Fruit fly (Drosophila melanogaster) whole organism, embryonic: Measurements from ENCODE around the gene CG13623.

Experiments
- BEAF-32 ChIP-seq: fragments of 200-800 bp; sonication (Bioruptor generic); optimal IDR thresholded peaks from 3 replicates; lab custom pipeline; 2017; ENCODE audit warnings: missing biosample characterization, missing genetic modification characterization, mild to moderate bottlenecking, moderate library complexity, missing genetic modification reagents
- Bgb ChIP-seq: fragments of 200-800 bp; sonication (Bioruptor generic); IDR thresholded peaks from 2 replicates; pipeline ENCODE4 v1.3.6; 2022; ENCODE audit warnings: missing biosample characterization, missing genetic modification characterization; ENCODE audit not compliant: partially characterized antibody
- CG10267 ChIP-seq: fragments of 200-800 bp; sonication (Bioruptor generic); optimal IDR thresholded peaks from 2 replicates; lab custom pipeline; 2018; ENCODE audit warnings: missing biosample characterization, mild to moderate bottlenecking, missing genetic modification characterization, moderate library complexity
- CG12942 ChIP-seq: fragments of 200-800 bp; sonication (Bioruptor generic); optimal IDR thresholded peaks from 3 replicates; lab custom pipeline; 2016; ENCODE audit warnings: missing biosample characterization, missing genetic modification characterization
- CG13287 ChIP-seq: fragments of 200-800 bp; sonication (Bioruptor generic); IDR thresholded peaks from 2 replicates; pipeline ENCODE4 v1.3.6; 2022; ENCODE audit warnings: missing biosample characterization, missing genetic modification characterization; ENCODE audit not compliant: partially characterized antibody
- CG14710 ChIP-seq: fragments of 200-800 bp; sonication (Bioruptor generic); optimal IDR thresholded peaks from 3 replicates; lab custom pipeline; 2019; ENCODE audit warnings: missing biosample characterization, mild to moderate bottlenecking, missing genetic modification characterization, moderate library complexity
- CG15514 ChIP-seq: fragments of 200-800 bp; sonication (Bioruptor generic); optimal IDR thresholded peaks from 3 replicates; lab custom pipeline; 2017; ENCODE audit warnings: missing biosample characterization, missing genetic modification characterization, mild to moderate bottlenecking, moderate library complexity, missing genetic modification reagents
- CG16813 ChIP-seq: fragments of 200-800 bp; sonication (Bioruptor generic); IDR thresholded peaks from 3 replicates; pipeline ENCODE4 v1.3.6; 2022; ENCODE audit warnings: missing biosample characterization, missing genetic modification characterization; ENCODE audit not compliant: partially characterized antibody
- CG17385 ChIP-seq: fragments of 200-800 bp; sonication (Bioruptor generic); optimal IDR thresholded peaks from 3 replicates; lab custom pipeline; 2018; ENCODE audit warnings: missing biosample characterization, mild to moderate bottlenecking, missing genetic modification characterization
- CG2116 ChIP-seq: fragments of 200-800 bp; sonication (Bioruptor generic); optimal IDR thresholded peaks from 3 replicates; lab custom pipeline; 2018; ENCODE audit warnings: missing biosample characterization, mild to moderate bottlenecking, missing genetic modification characterization
- CG31441 ChIP-seq: fragments of 200-800 bp; sonication (Bioruptor generic); IDR thresholded peaks from 2 replicates; pipeline ENCODE4 v1.3.6; 2022; ENCODE audit warnings: missing biosample characterization, missing genetic modification characterization
- CG32767 ChIP-seq: fragments of 200-800 bp; sonication (Bioruptor generic); IDR thresholded peaks from 2 replicates; pipeline ENCODE4 v1.3.6; 2022; ENCODE audit warnings: missing biosample characterization, missing genetic modification characterization
- CG34224 ChIP-seq: fragments of 200-800 bp; sonication (Bioruptor generic); IDR thresholded peaks from 3 replicates; pipeline ENCODE4 v1.3.6; 2022; ENCODE audit warnings: missing biosample characterization, missing genetic modification characterization; ENCODE audit not compliant: partially characterized antibody
- CG4617 ChIP-seq: fragments of 200-800 bp; sonication (Bioruptor generic); optimal IDR thresholded peaks from 3 replicates; lab custom pipeline; 2016; ENCODE audit warnings: missing biosample characterization, missing genetic modification characterization, borderline replicate concordance
- CG6791 ChIP-seq: fragments of 200-800 bp; sonication (Bioruptor generic); IDR thresholded peaks from 3 replicates; pipeline ENCODE4 v1.3.6; 2022; ENCODE audit warnings: missing biosample characterization, missing genetic modification characterization; ENCODE audit not compliant: partially characterized antibody
- CG8359 ChIP-seq: fragments of 200-800 bp; sonication (Bioruptor generic); optimal IDR thresholded peaks from 2 replicates; lab custom pipeline; 2017; ENCODE audit warnings: missing biosample characterization, mild to moderate bottlenecking, missing genetic modification characterization, borderline replicate concordance
- CG8924 ChIP-seq: fragments of 200-800 bp; optimal IDR thresholded peaks from 3 replicates; lab custom pipeline; 2019; ENCODE audit warnings: missing biosample characterization, mild to moderate bottlenecking, missing genetic modification characterization, moderate library complexity
- CG9797 ChIP-seq: fragments of 200-800 bp; sonication (Bioruptor generic); optimal IDR thresholded peaks from 3 replicates; lab custom pipeline; 2018; ENCODE audit warnings: missing biosample characterization, mild to moderate bottlenecking, missing genetic modification characterization
- Dp ChIP-seq: fragments of 200-800 bp; sonication (Bioruptor generic); optimal IDR thresholded peaks from 2 replicates; lab custom pipeline; 2018; ENCODE audit warnings: missing biosample characterization, mild to moderate bottlenecking, missing genetic modification characterization, moderate library complexity
- Dref ChIP-seq: fragments of 200-800 bp; sonication (Bioruptor generic); IDR thresholded peaks from 2 replicates; pipeline ENCODE4 v1.3.6; 2022; ENCODE audit warnings: missing biosample characterization, missing genetic modification characterization
- Eip74EF ChIP-seq, 2 experiments: fragments of 200-800 bp in 1 of 2; fragments of >200 bp in 1 of 2; sonication (Bioruptor generic) in 1 of 2; optimal IDR thresholded peaks; 2 replicates each; lab custom pipeline; 2017 to 2019; ENCODE audit warnings: missing biosample characterization in 2 of 2, missing genetic modification characterization in 2 of 2, mild to moderate bottlenecking in 1 of 2, moderate library complexity in 1 of 2
- Ets97D ChIP-seq: fragments of 200-800 bp; sonication (Bioruptor generic); optimal IDR thresholded peaks from 3 replicates; lab custom pipeline; 2016; ENCODE audit warnings: missing biosample characterization, missing genetic modification characterization
- GATAe ChIP-seq: fragments of 200-800 bp; sonication (Bioruptor generic); conservative IDR thresholded peaks from 2 replicates; pipeline ENCODE4 v1.3.6; 2022; ENCODE audit warnings: missing biosample characterization, missing genetic modification characterization
- MESR4 ChIP-seq: fragments of 200-800 bp; sonication (Bioruptor generic); optimal IDR thresholded peaks from 2 replicates; lab custom pipeline; 2018; ENCODE audit warnings: missing biosample characterization, mild to moderate bottlenecking, missing genetic modification characterization, moderate library complexity
- NC2β ChIP-seq: fragments of 200-800 bp; sonication (Bioruptor generic); optimal IDR thresholded peaks from 2 replicates; lab custom pipeline; 2016; ENCODE audit warnings: missing biosample characterization, missing genetic modification characterization
- Scr ChIP-seq: fragments of 200-800 bp; sonication (Bioruptor generic); IDR thresholded peaks from 2 replicates; pipeline ENCODE4 v1.3.6; 2022; ENCODE audit warnings: missing biosample characterization, missing genetic modification characterization; ENCODE audit not compliant: partially characterized antibody
- Sry-δ ChIP-seq: fragments of 200-800 bp; sonication (Bioruptor generic); optimal IDR thresholded peaks from 2 replicates; lab custom pipeline; 2016; ENCODE audit warnings: missing biosample characterization, missing genetic modification characterization
- Xbp1 ChIP-seq: fragments of 200-800 bp; sonication (Bioruptor generic); optimal IDR thresholded peaks from 3 replicates; lab custom pipeline; 2016; ENCODE audit warnings: missing biosample characterization, mild to moderate bottlenecking, missing genetic modification characterization
- YL-1 ChIP-seq: fragments of 200-800 bp; sonication (Bioruptor generic); optimal IDR thresholded peaks from 3 replicates; lab custom pipeline; 2017; ENCODE audit warnings: missing biosample characterization, mild to moderate bottlenecking, missing genetic modification characterization
- chinmo ChIP-seq: fragments of 200-800 bp; sonication (Bioruptor generic); IDR thresholded peaks from 4 replicates; pipeline ENCODE4 v1.3.6; 2022; ENCODE audit warnings: missing biosample characterization, missing genetic modification characterization; ENCODE audit not compliant: partially characterized antibody
- crp ChIP-seq, 2 experiments: fragments of 200-800 bp; sonication (Bioruptor generic); optimal IDR thresholded peaks; 2 replicates in 1 of 2; 3 replicates in 1 of 2; lab custom pipeline; 2017; ENCODE audit warnings: missing biosample characterization in 2 of 2, missing genetic modification characterization in 2 of 2, mild to moderate bottlenecking in 1 of 2, moderate library complexity in 1 of 2
- dmrt11E ChIP-seq: fragments of 200-800 bp; sonication (Bioruptor generic); optimal IDR thresholded peaks from 3 replicates; lab custom pipeline; 2018; ENCODE audit warnings: missing biosample characterization, mild to moderate bottlenecking, missing genetic modification characterization, moderate library complexity
- ftz-f1 ChIP-seq: fragments of 200-800 bp; sonication (Bioruptor generic); optimal IDR thresholded peaks from 2 replicates; lab custom pipeline; 2016; ENCODE audit warnings: missing biosample characterization, missing genetic modification characterization
- gfzf ChIP-seq: fragments of 200-800 bp; sonication (Bioruptor generic); optimal IDR thresholded peaks from 2 replicates; lab custom pipeline; 2016; ENCODE audit warnings: missing biosample characterization, mild to moderate bottlenecking, missing genetic modification characterization, moderate library complexity
- ham ChIP-seq: fragments of 200-800 bp; sonication (Bioruptor generic); IDR thresholded peaks from 2 replicates; pipeline ENCODE4 v1.3.6; 2022; ENCODE audit warnings: missing biosample characterization, missing genetic modification characterization
- hbn ChIP-seq: fragments of 200-800 bp; sonication (Bioruptor generic); IDR thresholded peaks from 2 replicates; pipeline ENCODE4 v1.3.6; 2022; ENCODE audit warnings: missing biosample characterization, missing genetic modification characterization; ENCODE audit not compliant: partially characterized antibody
- luna ChIP-seq: fragments of 200-800 bp; sonication (Bioruptor generic); optimal IDR thresholded peaks from 2 replicates; lab custom pipeline; 2016; ENCODE audit warnings: missing biosample characterization, missing genetic modification characterization
- pros ChIP-seq: fragments of 200-800 bp; sonication (Bioruptor generic); optimal IDR thresholded peaks from 3 replicates; lab custom pipeline; 2019; ENCODE audit warnings: missing biosample characterization, mild to moderate bottlenecking, missing genetic modification characterization, moderate library complexity
- pzg ChIP-seq: fragments of 200-800 bp; sonication (Bioruptor generic); optimal IDR thresholded peaks from 3 replicates; lab custom pipeline; 2018; ENCODE audit warnings: missing biosample characterization, mild to moderate bottlenecking, missing genetic modification characterization, moderate library complexity
- ranshi ChIP-seq: fragments of 200-800 bp; sonication (Bioruptor generic); IDR thresholded peaks from 2 replicates; pipeline ENCODE4 v1.3.6; 2022; ENCODE audit warnings: missing biosample characterization, missing genetic modification characterization
- sd ChIP-seq: fragments of 200-800 bp; sonication (Bioruptor generic); optimal IDR thresholded peaks from 3 replicates; lab custom pipeline; 2018; ENCODE audit warnings: missing biosample characterization, mild to moderate bottlenecking, missing genetic modification characterization, moderate library complexity
- sens ChIP-seq: fragments of 200-800 bp; sonication (Bioruptor generic); peaks from one replicate; lab custom pipeline; 2016; ENCODE audit warnings: missing biosample characterization, missing genetic modification characterization
- unc-4 ChIP-seq: fragments of 200-800 bp; sonication (Bioruptor generic); IDR thresholded peaks from 2 replicates; pipeline ENCODE4 v1.3.6; 2022; ENCODE audit warnings: missing biosample characterization, missing genetic modification characterization; ENCODE audit not compliant: partially characterized antibody
- vnd ChIP-seq: fragments of 200-800 bp; sonication (Bioruptor generic); IDR thresholded peaks from 3 replicates; pipeline ENCODE4 v1.3.6; 2022; ENCODE audit warnings: missing biosample characterization, missing genetic modification characterization; ENCODE audit not compliant: partially characterized antibody
- wor ChIP-seq: fragments of 200-800 bp; sonication (Bioruptor generic); IDR thresholded peaks from 2 replicates; pipeline ENCODE4 v1.3.6; 2022; ENCODE audit warnings: missing biosample characterization, missing genetic modification characterization
- zen2 ChIP-seq: fragments of 200-800 bp; sonication (Bioruptor generic); IDR thresholded peaks from 3 replicates; pipeline ENCODE4 v1.3.6; 2022; ENCODE audit warnings: missing biosample characterization, missing genetic modification characterization; ENCODE audit not compliant: partially characterized antibody
- zfh2 ChIP-seq: fragments of 200-800 bp; sonication (Bioruptor generic); optimal IDR thresholded peaks from 2 replicates; lab custom pipeline; 2016; ENCODE audit warnings: missing biosample characterization, missing genetic modification characterization

Gene CG13623

DNA sequence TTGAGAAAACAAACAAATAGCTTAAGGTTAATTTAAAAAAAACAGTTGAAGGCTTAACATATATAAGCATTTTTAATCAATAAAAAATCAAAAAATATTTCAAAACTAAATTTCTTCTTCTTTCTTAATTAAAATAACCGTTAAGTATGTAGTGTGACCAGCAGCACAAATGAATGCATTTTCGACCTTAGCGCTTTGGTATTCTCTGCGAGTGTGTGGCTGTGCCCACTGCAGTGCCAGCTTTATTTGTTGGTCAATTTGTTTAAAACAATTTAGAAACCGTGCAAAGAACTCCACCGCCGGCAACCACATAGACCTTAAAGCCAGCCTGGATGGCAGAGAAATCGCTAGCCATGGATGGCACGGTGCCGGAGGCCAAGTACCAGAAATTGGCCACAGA is 2.5 kb downstream of the CG13623 start, which contains the start of gene CG6607 (continued):
- TF ChIP-seq crp (GFP tag; optimal IDR thresholded peaks at IDR 0.05; lab: Kevin White, UChicago), result peak in 1 of 2 experiments; percentile 54
- peak; percentile 10 for TF ChIP-seq Sry-δ
- TF ChIP-seq YL-1 (GFP tag; lab: Kevin White, UChicago), result peak; percentile 54
- TF ChIP-seq zfh2, result no peak
- TF ChIP-seq CG32767 (GFP tag; lab: Robert Waterston, UW), result no peak
- TF ChIP-seq Eip74EF (GFP tag; optimal IDR thresholded peaks at IDR 0.05; lab: Kevin White, UChicago), result no peak
- TF ChIP-seq CG6791 (GFP tag; lab: Robert Waterston, UW), result 0 out of 3 replicates have a peak, but pooled peaks have one; percentile 40
- peak; percentile 88 for TF ChIP-seq gfzf
- TF ChIP-seq hbn (GFP tag; lab: Robert Waterston, UW), result peak; percentile 41; the same call in 1 of the 2 replicates
- TF ChIP-seq ranshi (GFP tag; lab: Robert Waterston, UW), result no peak
- no peak for TF ChIP-seq CG8359 (GFP tag; lab: Kevin White, UChicago)
- TF ChIP-seq MESR4 (GFP tag; lab: Kevin White, UChicago), result peak; percentile 64
- TF ChIP-seq CG31441 (GFP tag; lab: Robert Waterston, UW), result no peak
- TF ChIP-seq wor (GFP tag; lab: Robert Waterston, UW), result no peak
- no peak for TF ChIP-seq dmrt11E (tag; lab: Kevin White, UChicago)
- peak; percentile 63 for TF ChIP-seq CG2116 (GFP tag; lab: Kevin White, UChicago)
- TF ChIP-seq pros, result no peak
- TF ChIP-seq ftz-f1, result peak; percentile 5
- peak; percentile 52 for TF ChIP-seq Ets97D (GFP tag; lab: Kevin White, UChicago)
- TF ChIP-seq pzg (GFP tag; lab: Kevin White, UChicago), result peak; percentile 66
- peak; percentile 77 for TF ChIP-seq CG13287 (GFP tag; lab: Robert Waterston, UW)
- TF ChIP-seq chinmo (GFP tag; lab: Robert Waterston, UW), result peak; percentile 43; the same call in 1 of the 4 replicates
- peak; percentile 39 for TF ChIP-seq unc-4 (GFP tag; lab: Robert Waterston, UW)
- TF ChIP-seq ham (GFP tag; lab: Robert Waterston, UW), result no peak
- TF ChIP-seq zen2, result peak; percentile 64
- no peak for TF ChIP-seq GATAe (GFP tag; lab: Robert Waterston, UW)
- peak; percentile 33; the same call in 1 of the 2 replicates for TF ChIP-seq Bgb (GFP tag; lab: Robert Waterston, UW)
- TF ChIP-seq Xbp1 (GFP tag; lab: Kevin White, UChicago), result no peak
- TF ChIP-seq CG17385, result peak; percentile 93
- TF ChIP-seq luna (GFP tag; lab: Kevin White, UChicago), result no peak
- TF ChIP-seq CG16813, result peak; percentile 11; the same call in 1 of the 3 replicates
- TF ChIP-seq CG9797 (GFP tag; lab: Kevin White, UChicago), result peak; percentile 70
- TF ChIP-seq Dp (GFP tag; lab: Kevin White, UChicago), result peak; percentile 59
- TF ChIP-seq CG10267 (tag; lab: Kevin White, UChicago), result peak; percentile 44
- TF ChIP-seq Scr (GFP tag; lab: Robert Waterston, UW), result peak; percentile 37; the same call in 1 of the 2 replicates
- TF ChIP-seq CG8924, result peak; percentile 66
- TF ChIP-seq CG4617, result peak; percentile 72
- peak; percentile 24 for TF ChIP-seq CG14710 (tag; lab: Kevin White, UChicago)
- TF ChIP-seq CG12942 (GFP tag; lab: Kevin White, UChicago), result no peak
- TF ChIP-seq CG15514 (GFP tag; lab: Kevin White, UChicago), result peak; percentile 27
- TF ChIP-seq Dref (GFP tag; lab: Robert Waterston, UW), result peak; percentile 38; the same call in 1 of the 2 replicates
- TF ChIP-seq sd (tag; lab: Kevin White, UChicago), result peak; percentile 33
- no peak for TF ChIP-seq NC2β
- TF ChIP-seq BEAF-32 (GFP tag; lab: Kevin White, UChicago), result peak; percentile 36
- TF ChIP-seq sens (GFP tag; lab: Kevin White, UChicago), result peak; percentile 53
- TF ChIP-seq vnd (GFP tag; lab: Robert Waterston, UW), result no peak
- peak; percentile 59 for TF ChIP-seq CG34224 (GFP tag; lab: Robert Waterston, UW)
